Worm (Caenorhabditis elegans): ENCODE results near the gene mmcm-1.

The mmcm-1 gene

ce11 chrIII:3907587-3907986, at the start of gene mmcm-1:
Gene mmcm-1 (minus strand): TSS chrIII:3907687.
- TF ChIP-seq him-1 (tag; optimal IDR thresholded peaks at IDR 0.05) (no peak), dao-5 (tag; optimal IDR thresholded peaks at IDR 0.05) (no peak), W03F9.2 (tag; optimal IDR thresholded peaks at IDR 0.05) (no peak)

- TF ChIP-seq dao-5 (tag; optimal IDR thresholded peaks at IDR 0.05) (no peak), W03F9.2 (tag; optimal IDR thresholded peaks at IDR 0.05) (no peak), him-1 (tag; optimal IDR thresholded peaks at IDR 0.05) (no peak)
Observed at ce11 chrIII:3956293-3956692, 48.8 kb upstream of the mmcm-1 start, which contains the start of gene F37A8.5. Gene F37A8.5 (plus strand): TSS chrIII:3956624.

- TF ChIP-seq dao-5 (tag; optimal IDR thresholded peaks at IDR 0.05) (no peak), him-1 (tag; optimal IDR thresholded peaks at IDR 0.05) (peak; percentile 39)
Observed at ce11 chrIII:3955674-3956073, 48.2 kb upstream of the mmcm-1 start.

ce11 chrIII:3954828-3955227, 47.3 kb upstream of the mmcm-1 start:
- TF ChIP-seq dao-5 (tag; optimal IDR thresholded peaks at IDR 0.05) (no peak), him-1 (tag; optimal IDR thresholded peaks at IDR 0.05) (no peak), W03F9.2 (tag; optimal IDR thresholded peaks at IDR 0.05) (no peak)

ce11 chrIII:3954220-3954619, 46.7 kb upstream of the mmcm-1 start:
- TF ChIP-seq dao-5 (tag; optimal IDR thresholded peaks at IDR 0.05) (no peak), W03F9.2 (tag; optimal IDR thresholded peaks at IDR 0.05) (no peak), him-1 (tag; optimal IDR thresholded peaks at IDR 0.05) (no peak)

- no peak for TF ChIP-seq W03F9.2 (tag; optimal IDR thresholded peaks at IDR 0.05)
- TF ChIP-seq him-1 (tag; optimal IDR thresholded peaks at IDR 0.05) = peak; percentile 26
Observed at ce11 chrIII:3953235-3953634, 45.7 kb upstream of the mmcm-1 start.

ce11 chrIII:3952058-3952457, 44.6 kb upstream of the mmcm-1 start:
- no peak for TF ChIP-seq W03F9.2 (tag; optimal IDR thresholded peaks at IDR 0.05)
- no peak for TF ChIP-seq dao-5 (tag; optimal IDR thresholded peaks at IDR 0.05)
- TF ChIP-seq him-1 (tag; optimal IDR thresholded peaks at IDR 0.05) = no peak

- TF ChIP-seq him-1 (tag; optimal IDR thresholded peaks at IDR 0.05) = no peak
- TF ChIP-seq dao-5 (tag; optimal IDR thresholded peaks at IDR 0.05) = no peak
- no peak for TF ChIP-seq W03F9.2 (tag; optimal IDR thresholded peaks at IDR 0.05)
Observed at ce11 chrIII:3935808-3936207, 28.3 kb upstream of the mmcm-1 start, which contains the start of gene npl-10. Gene npl-10 (minus strand): TSS chrIII:3935908.

ce11 chrIII:3931423-3931822, 23.9 kb upstream of the mmcm-1 start, which contains the start of gene F37A8.2:
Gene F37A8.2 (minus strand): TSS chrIII:3931523.
- TF ChIP-seq him-1 (tag; optimal IDR thresholded peaks at IDR 0.05) (no peak), W03F9.2 (tag; optimal IDR thresholded peaks at IDR 0.05) (no peak), dao-5 (tag; optimal IDR thresholded peaks at IDR 0.05) (no peak)

ce11 chrIII:3928136-3928535, 20.6 kb upstream of the mmcm-1 start, which contains the start of gene F37A8.1:
Gene F37A8.1 (plus strand): TSS chrIII:3928436.
- TF ChIP-seq W03F9.2 (tag; optimal IDR thresholded peaks at IDR 0.05) = no peak
- TF ChIP-seq him-1 (tag; optimal IDR thresholded peaks at IDR 0.05) = no peak
- no peak for TF ChIP-seq dao-5 (tag; optimal IDR thresholded peaks at IDR 0.05)

- no peak for TF ChIP-seq him-1 (tag; optimal IDR thresholded peaks at IDR 0.05)
- no peak for TF ChIP-seq W03F9.2 (tag; optimal IDR thresholded peaks at IDR 0.05)
- no peak for TF ChIP-seq dao-5 (tag; optimal IDR thresholded peaks at IDR 0.05)
Observed at ce11 chrIII:3927450-3927849, 20.0 kb upstream of the mmcm-1 start.

- TF ChIP-seq dao-5 (tag; optimal IDR thresholded peaks at IDR 0.05) (no peak), him-1 (tag; optimal IDR thresholded peaks at IDR 0.05) (no peak), W03F9.2 (tag; optimal IDR thresholded peaks at IDR 0.05) (no peak)
Observed at ce11 chrIII:3926801-3927200, 19.3 kb upstream of the mmcm-1 start.

ce11 chrIII:3926116-3926515, 18.6 kb upstream of the mmcm-1 start, which contains the start of gene ZK1058.9:
Gene ZK1058.9 (minus strand): TSS chrIII:3926216.
- TF ChIP-seq dao-5 (tag; optimal IDR thresholded peaks at IDR 0.05) (no peak), W03F9.2 (tag; optimal IDR thresholded peaks at IDR 0.05) (no peak), him-1 (tag; optimal IDR thresholded peaks at IDR 0.05) (no peak)

ce11 chrIII:3921646-3922328, 14.3 kb upstream of the mmcm-1 start, which contains the start of the genes metl-6 and nit-1:
Gene metl-6 (minus strand): TSS chrIII:3921711.
Gene nit-1 (plus strand): TSS chrIII:3922207.
- TF ChIP-seq W03F9.2 (tag; optimal IDR thresholded peaks at IDR 0.05) (no peak), dao-5 (tag; optimal IDR thresholded peaks at IDR 0.05) (no peak), him-1 (tag; optimal IDR thresholded peaks at IDR 0.05) (no peak)

ce11 chrIII:3918569-3918968, 11.1 kb upstream of the mmcm-1 start, which contains the start of gene ZK1058.3:
Gene ZK1058.3 (plus strand): TSS chrIII:3918869.
- TF ChIP-seq W03F9.2 (tag; optimal IDR thresholded peaks at IDR 0.05) (no peak), dao-5 (tag; optimal IDR thresholded peaks at IDR 0.05) (no peak), him-1 (tag; optimal IDR thresholded peaks at IDR 0.05) (no peak)
